Fruit fly (Drosophila melanogaster) whole organism, adult: ENCODE results near the gene Pxn.

Source experiments
- CG12768 ChIP-seq: fragments of 200-800 bp; sonication (Bioruptor generic); optimal IDR thresholded peaks from 2 replicates; lab custom pipeline; 2017; ENCODE audit warnings: missing biosample characterization, missing genetic modification characterization, mild to moderate bottlenecking, moderate library complexity, missing genetic modification reagents
- CG1620 ChIP-seq: fragments of 200-800 bp; sonication (Bioruptor generic); optimal IDR thresholded peaks from 2 replicates; lab custom pipeline; 2016; ENCODE audit warnings: missing biosample characterization, missing genetic modification characterization
- CG5204 ChIP-seq: fragments of 200-800 bp; sonication (Bioruptor generic); optimal IDR thresholded peaks from 2 replicates; lab custom pipeline; 2016; ENCODE audit warnings: missing biosample characterization, missing genetic modification characterization
- Hr96 ChIP-seq: fragments of 200-800 bp; sonication (Bioruptor generic); optimal IDR thresholded peaks from 2 replicates; lab custom pipeline; 2016; ENCODE audit warnings: missing biosample characterization, missing genetic modification characterization
- bab1 ChIP-seq: fragments of 200-800 bp; sonication (Bioruptor generic); optimal IDR thresholded peaks from 3 replicates; lab custom pipeline; 2019; ENCODE audit warnings: missing biosample characterization, mild to moderate bottlenecking, missing genetic modification characterization, moderate library complexity
- cic ChIP-seq: fragments of 200-800 bp; sonication (Bioruptor generic); optimal IDR thresholded peaks from 2 replicates; lab custom pipeline; 2017; ENCODE audit warnings: missing biosample characterization, mild to moderate bottlenecking, missing genetic modification characterization, moderate library complexity
- kay ChIP-seq: fragments of 200-800 bp; sonication (Bioruptor generic); peaks from one replicate; lab custom pipeline; 2016; ENCODE audit warnings: missing biosample characterization, missing genetic modification characterization, borderline replicate concordance

DNA sequence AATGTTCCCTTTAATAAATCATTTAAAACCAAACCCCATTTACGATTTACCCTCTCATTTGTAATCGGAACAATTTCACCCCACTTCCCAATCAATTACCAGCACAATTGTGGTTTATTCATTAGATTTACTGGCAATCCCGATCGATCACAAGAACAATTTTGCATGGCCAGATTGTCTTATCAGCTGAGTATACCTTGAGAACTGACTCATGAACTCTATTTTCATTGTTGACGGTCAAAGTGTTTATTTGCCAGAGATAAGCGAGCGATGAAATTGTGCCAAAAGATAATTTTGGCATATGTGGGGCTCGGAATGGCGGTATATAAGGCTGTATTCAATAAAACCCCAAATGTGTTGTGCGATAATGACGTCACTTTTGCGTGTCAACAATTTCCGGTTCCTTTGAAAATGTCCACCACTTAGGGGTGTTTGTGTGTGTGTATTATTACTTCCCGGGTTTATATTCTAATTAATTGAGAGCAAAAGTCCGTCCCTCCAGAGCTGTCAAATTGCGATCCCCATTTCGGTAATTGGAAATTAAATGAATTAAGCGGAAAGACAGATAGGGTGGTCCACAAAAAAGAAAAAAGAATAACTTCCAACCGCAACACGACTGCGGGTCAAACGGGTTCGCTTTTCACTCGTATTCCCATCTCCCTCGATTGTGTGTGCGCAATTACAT is 56.8 kb downstream of the Pxn start:
- no peak for TF ChIP-seq Hr96 (GFP tag; lab: Kevin White, UChicago)
- TF ChIP-seq bab1 (GFP tag; lab: Kevin White, UChicago): no peak
- no peak for TF ChIP-seq CG12768 (GFP tag; lab: Kevin White, UChicago)
- no peak for TF ChIP-seq CG5204 (GFP tag; lab: Kevin White, UChicago)
- peak; percentile 98 for TF ChIP-seq kay (GFP tag; lab: Kevin White, UChicago)
- no peak for TF ChIP-seq CG1620 (GFP tag; lab: Kevin White, UChicago)
- TF ChIP-seq cic: peak; percentile 69
